Worm (Caenorhabditis elegans): ENCODE results near the gene sra-35.

DNA sequence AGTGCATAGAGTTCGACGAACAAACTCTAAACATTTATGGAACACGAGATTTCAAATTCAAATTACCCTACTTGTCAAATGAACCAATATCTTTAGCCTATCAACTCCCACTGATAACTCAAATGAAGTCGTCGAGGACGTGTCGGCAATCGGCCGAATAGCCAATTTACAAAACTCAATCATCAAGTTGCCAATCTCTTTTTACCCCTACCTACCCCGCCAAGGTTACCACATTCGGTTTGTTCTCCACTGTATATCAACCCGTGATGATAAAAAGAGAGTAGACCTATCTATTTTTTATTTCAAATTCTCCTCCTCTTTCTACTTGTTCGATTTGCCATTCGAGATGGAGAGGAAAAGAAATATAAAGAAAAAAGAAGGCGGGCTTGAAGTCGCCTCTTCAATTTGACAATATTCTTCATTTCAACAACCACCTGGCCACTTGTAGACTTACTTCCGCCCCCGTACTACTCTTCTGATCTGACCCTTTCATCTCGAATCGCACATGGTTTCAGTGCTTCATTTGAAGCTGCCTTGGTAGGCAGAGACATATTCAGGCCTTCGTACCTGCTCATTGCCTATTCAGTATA, 22.4 kb upstream of the sra-35 start:
- TF ChIP-seq ref-1 (GFP tag; conservative IDR thresholded peaks at IDR 0.05) (no peak), klf-2 (GFP tag; conservative IDR thresholded peaks at IDR 0.05) (no peak), flt-1 (GFP tag; IDR thresholded peaks at IDR 0.05) (no peak), T22C8.4 (GFP tag; IDR thresholded peaks at IDR 0.05) (no peak), cog-1 (tag; optimal IDR thresholded peaks at IDR 0.05) (no peak), ztf-23 (GFP tag; IDR thresholded peaks at IDR 0.05) (no peak)

Data from whole organism, midembryonic.